Fruit fly (Drosophila melanogaster): ENCODE measurements around the gene CG32192.

DNA sequence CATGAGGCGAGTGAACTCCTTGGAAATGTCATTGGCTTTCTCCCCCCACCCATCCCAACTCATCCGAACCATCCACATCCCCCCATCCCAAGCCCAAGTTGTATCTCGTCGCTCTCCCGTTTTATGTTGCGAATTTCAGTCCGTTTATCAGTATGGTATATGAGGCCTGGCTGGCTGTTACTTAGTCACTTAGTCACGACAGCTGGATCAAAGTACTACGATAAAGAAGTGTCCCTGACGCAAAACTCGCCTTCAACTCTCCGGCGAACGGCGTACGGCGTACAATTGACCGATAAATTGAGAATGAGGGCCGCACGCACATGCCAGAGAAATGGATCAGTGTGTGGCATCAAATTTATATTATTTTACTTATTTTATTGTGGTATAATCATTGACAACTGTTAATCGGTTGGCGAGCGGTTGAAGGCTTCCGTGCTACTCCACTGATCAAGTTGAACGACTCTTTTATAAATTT lies 38.5 kb upstream of the CG32192 start:
- TF ChIP-seq Dll (optimal IDR thresholded peaks at IDR 0.05) (no peak), usp (GFP tag; optimal IDR thresholded peaks at IDR 0.05) (no peak), pan (optimal IDR thresholded peaks at IDR 0.05) (no peak)

Data from whole organism.